Worm (Caenorhabditis elegans) whole organism, L1 larva: Measurements from ENCODE around the gene fbxa-137.
"Not testable (repeated sequence)": the region's sequence is repeated elsewhere in the genome, so short reads cannot be mapped to it uniquely, and the experiment has no call there.

ENCODE experiments used
- C16A3.4 ChIP-seq: fragments of 150-350 bp; optimal IDR thresholded peaks from 2 replicates; lab custom pipeline; 2014; ENCODE audit warnings: missing biosample characterization, missing genetic modification characterization
- Y116A8C.19 ChIP-seq: sonication (generic microtip); optimal IDR thresholded peaks from 2 replicates; lab custom pipeline; 2016; ENCODE audit warnings: missing compliant biosample characterization, missing genetic modification characterization, borderline replicate concordance
- blmp-1 ChIP-seq: fragments of 150-350 bp; optimal IDR thresholded peaks from 2 replicates; lab custom pipeline; 2014; ENCODE audit warnings: missing biosample characterization, missing genetic modification characterization
- ceh-88 ChIP-seq: fragments of 200-800 bp; sonication (Bioruptor generic); IDR thresholded peaks from 2 replicates; pipeline ENCODE4 v1.3.6; 2022; ENCODE audit warnings: missing genetic modification characterization, missing compliant biosample characterization
- dsc-1 ChIP-seq: sonication (generic microtip); optimal IDR thresholded peaks from 2 replicates; lab custom pipeline; 2016; ENCODE audit warnings: mild to moderate bottlenecking, missing genetic modification characterization, missing compliant biosample characterization
- efl-1 ChIP-seq, 4 experiments: fragments of 150-350 bp; optimal IDR thresholded peaks in 3 of 4; peaks in 1 of 4; 1 replicate in 1 of 4; 2 replicates in 3 of 4; lab custom pipeline; 2014; ENCODE audit warnings: missing biosample characterization in 2 of 4, missing genetic modification characterization in 2 of 4, missing genetic modification reagents in 2 of 4
- efl-3 ChIP-seq: fragments of 200-800 bp; sonication (Bioruptor generic); optimal IDR thresholded peaks from 2 replicates; lab custom pipeline; 2018; ENCODE audit warnings: mild to moderate bottlenecking, missing genetic modification characterization, missing compliant biosample characterization
- elt-2 ChIP-seq: sonication (generic microtip); optimal IDR thresholded peaks from 2 replicates; lab custom pipeline; 2016; ENCODE audit warnings: missing genetic modification characterization, mild to moderate bottlenecking, inconsistent platforms, missing compliant biosample characterization, missing genetic modification reagents
- ets-5 ChIP-seq: fragments of 200-800 bp; sonication (Bioruptor generic); IDR thresholded peaks from 2 replicates; pipeline ENCODE4 v1.3.6; 2022; ENCODE audit warnings: missing genetic modification characterization, missing compliant biosample characterization
- fkh-10 ChIP-seq: sonication (generic microtip); optimal IDR thresholded peaks from 2 replicates; lab custom pipeline; 2017; ENCODE audit warnings: missing biosample characterization, missing genetic modification reagents, missing genetic modification characterization
- fkh-4 ChIP-seq: sonication (generic microtip); optimal IDR thresholded peaks from 2 replicates; lab custom pipeline; 2016; ENCODE audit warnings: missing compliant biosample characterization, missing genetic modification characterization, borderline replicate concordance
- fkh-8 ChIP-seq: sonication (generic microtip); optimal IDR thresholded peaks from 2 replicates; lab custom pipeline; 2016; ENCODE audit warnings: mild to moderate bottlenecking, missing genetic modification characterization, missing compliant biosample characterization
- fos-1 ChIP-seq: fragments of 150-350 bp; optimal IDR thresholded peaks from 2 replicates; lab custom pipeline; 2014; ENCODE audit warnings: missing biosample characterization, missing genetic modification characterization
- irx-1 ChIP-seq: sonication (generic microtip); optimal IDR thresholded peaks from 2 replicates; lab custom pipeline; 2016; ENCODE audit warnings: missing genetic modification characterization, missing compliant biosample characterization
- lin-14 ChIP-seq: fragments of 200-800 bp; sonication (Bioruptor generic); optimal IDR thresholded peaks from 2 replicates; lab custom pipeline; 2018; ENCODE audit warnings: mild to moderate bottlenecking, missing genetic modification characterization, moderate library complexity, missing compliant biosample characterization
- lin-15B ChIP-seq: fragments of 150-350 bp; sonication (generic microtip); optimal IDR thresholded peaks from 3 replicates; lab custom pipeline; 2014; ENCODE audit warnings: missing biosample characterization, missing genetic modification characterization
- lin-35 ChIP-seq, 2 experiments: fragments of 150-350 bp; optimal IDR thresholded peaks; 2 replicates each; lab custom pipeline; 2014; ENCODE audit warnings: missing biosample characterization in 2 of 2, missing genetic modification characterization in 2 of 2, missing genetic modification reagents in 2 of 2
- lir-3 ChIP-seq: sonication (generic microtip); optimal IDR thresholded peaks from 2 replicates; lab custom pipeline; 2016; ENCODE audit warnings: mild to moderate bottlenecking, missing genetic modification characterization, moderate library complexity, missing compliant biosample characterization; ENCODE audit not compliant: poor library complexity
- nhr-19 ChIP-seq: fragments of 200-800 bp; sonication (Bioruptor generic); conservative IDR thresholded peaks from 2 replicates; pipeline ENCODE4 v1.3.6; 2022; ENCODE audit warnings: missing genetic modification characterization, missing compliant biosample characterization
- nhr-71 ChIP-seq: sonication (generic microtip); optimal IDR thresholded peaks from 2 replicates; lab custom pipeline; 2016; ENCODE audit warnings: mild to moderate bottlenecking, missing genetic modification characterization, moderate library complexity, missing compliant biosample characterization
- nhr-84 ChIP-seq: sonication (generic microtip); optimal IDR thresholded peaks from 2 replicates; lab custom pipeline; 2017; ENCODE audit warnings: missing biosample characterization, missing genetic modification characterization
- nhr-85 ChIP-seq: sonication (generic microtip); peaks from one replicate; lab custom pipeline; 2016; ENCODE audit warnings: missing genetic modification characterization, inconsistent platforms, missing compliant biosample characterization
- pag-3 ChIP-seq: sonication (generic microtip); optimal IDR thresholded peaks from 2 replicates; lab custom pipeline; 2017; ENCODE audit warnings: missing genetic modification characterization, mild to moderate bottlenecking, missing compliant biosample characterization, antibody characterized with exemption, borderline replicate concordance; ENCODE audit not compliant: insufficient read depth
- pqm-1 ChIP-seq: sonication (generic microtip); optimal IDR thresholded peaks from 3 replicates; lab custom pipeline; 2017; ENCODE audit warnings: missing biosample characterization, missing genetic modification characterization
- rnt-1 ChIP-seq: sonication (generic microtip); optimal IDR thresholded peaks from 2 replicates; lab custom pipeline; 2016; ENCODE audit warnings: mild to moderate bottlenecking, missing genetic modification characterization, moderate library complexity, missing compliant biosample characterization
- snpc-4 ChIP-seq: fragments of 150-350 bp; optimal IDR thresholded peaks from 2 replicates; lab custom pipeline; 2014; ENCODE audit warnings: missing biosample characterization, missing genetic modification characterization
- unc-130 ChIP-seq: fragments of 150-350 bp; optimal IDR thresholded peaks from 2 replicates; lab custom pipeline; 2017; ENCODE audit warnings: missing biosample characterization, missing genetic modification characterization, inconsistent platforms
- unc-86 ChIP-seq: sonication (generic microtip); optimal IDR thresholded peaks from 2 replicates; lab custom pipeline; 2016; ENCODE audit warnings: missing genetic modification characterization, missing compliant biosample characterization
- unc-98 ChIP-seq: fragments of 200-800 bp; sonication (Bioruptor generic); IDR thresholded peaks from 2 replicates; pipeline ENCODE4 v1.3.6; 2022; ENCODE audit warnings: missing genetic modification characterization, missing compliant biosample characterization
- zip-4 ChIP-seq: fragments of 200-800 bp; sonication (Bioruptor generic); optimal IDR thresholded peaks from 2 replicates; lab custom pipeline; 2018; ENCODE audit warnings: mild to moderate bottlenecking, missing genetic modification characterization, moderate library complexity, missing compliant biosample characterization
- ztf-4 ChIP-seq: fragments of 150-350 bp; optimal IDR thresholded peaks from 2 replicates; lab custom pipeline; 2014; ENCODE audit warnings: missing biosample characterization, missing genetic modification characterization

fbxa-137 gene

ce11 chrV:2292240-2292639, 13.6 kb downstream of the fbxa-137 start, which contains the start of gene nhr-115:
Gene nhr-115, plus strand, starts transcription at chrV:2292540.
- no peak for TF ChIP-seq blmp-1 (tag; lab: Kevin White, UChicago)
- no peak for TF ChIP-seq rnt-1 (tag; lab: Kevin White, UChicago)

DNA sequence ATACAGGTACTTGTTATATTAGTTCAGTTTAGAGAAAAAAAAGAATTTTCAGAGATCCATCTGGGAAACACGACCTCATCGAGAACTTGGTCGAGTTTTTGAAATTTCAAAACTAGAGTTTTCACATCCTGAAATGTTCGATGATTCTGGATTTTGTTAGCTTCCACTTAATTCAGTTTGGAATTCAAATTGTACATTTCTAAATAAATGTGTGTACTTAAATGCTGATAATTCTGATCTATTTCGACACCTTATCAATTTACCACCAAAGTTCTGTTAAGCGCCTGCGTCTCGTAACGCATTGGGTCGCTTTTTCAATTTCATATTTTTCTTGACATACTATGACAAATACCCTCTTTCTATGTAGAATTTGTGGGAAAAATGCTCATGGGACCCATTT, 16.0 kb downstream of the fbxa-137 start, which contains the start of gene nhr-226:
nhr-226 (plus strand) TSS at position 301 of the 400 bp plus-strand sequence.
- no peak for TF ChIP-seq lin-14 (GFP tag; lab: Kevin White, UChicago)
- TF ChIP-seq fkh-10, result no peak
- TF ChIP-seq pag-3 (tag; lab: Kevin White, UChicago), result no peak
- no peak for TF ChIP-seq unc-86 (tag; lab: Kevin White, UChicago)
- no peak for TF ChIP-seq nhr-71
- no peak for TF ChIP-seq nhr-84 (tag; lab: Kevin White, UChicago)
- TF ChIP-seq fos-1 (tag; lab: Kevin White, UChicago), result no peak
- no peak for TF ChIP-seq unc-98 (GFP tag; lab: Robert Waterston, UW)
- no peak for TF ChIP-seq ztf-4
- no peak for TF ChIP-seq irx-1 (tag; lab: Kevin White, UChicago)
- TF ChIP-seq lin-15B (tag; lab: Kevin White, UChicago), result no peak
- TF ChIP-seq ceh-88, result no peak
- no peak for TF ChIP-seq lir-3 (tag; lab: Kevin White, UChicago)
- TF ChIP-seq ets-5 (GFP tag; lab: Robert Waterston, UW), result no peak
- no peak for TF ChIP-seq pqm-1
- TF ChIP-seq nhr-85 (tag; lab: Kevin White, UChicago), result no peak
- no peak for TF ChIP-seq dsc-1 (tag; lab: Kevin White, UChicago)
- TF ChIP-seq lin-35 (GFP tag; optimal IDR thresholded peaks at IDR 0.05; lab: Kevin White, UChicago), result no peak
- TF ChIP-seq efl-3 (GFP tag; lab: Kevin White, UChicago), result no peak
- no peak for TF ChIP-seq unc-130 (tag; lab: Kevin White, UChicago)
- TF ChIP-seq, all 84 proteins: peak for 0

DNA sequence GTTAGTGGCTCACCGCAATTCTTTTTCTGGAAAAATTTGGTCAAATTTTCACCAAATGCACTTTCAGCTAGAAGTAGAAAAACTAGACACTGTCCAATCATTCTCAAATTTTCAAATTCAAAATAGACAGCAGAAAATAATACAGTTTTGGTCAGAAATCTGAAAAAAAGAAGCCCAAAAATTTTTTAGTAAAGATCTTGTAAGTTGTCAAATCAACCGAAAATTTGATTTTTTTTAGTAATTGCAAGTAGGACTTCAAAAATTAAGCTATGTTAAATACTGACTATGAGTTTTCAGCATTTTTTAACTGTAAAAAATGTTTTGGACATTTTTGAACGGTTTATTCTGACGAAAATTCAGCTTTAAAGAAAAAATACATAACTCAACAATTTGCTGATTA, 22.3 kb downstream of the fbxa-137 start, which contains the start of gene Y19D10B.8:
Y19D10B.8 (minus strand) TSS at position 101 of the 400 bp plus-strand sequence.
- TF ChIP-seq zip-4 (GFP tag; lab: Kevin White, UChicago), result no peak

- TF ChIP-seq lir-3 (tag; lab: Kevin White, UChicago) (no peak), C16A3.4 (tag; lab: Kevin White, UChicago) (no peak), ets-5 (GFP tag; lab: Robert Waterston, UW) (no peak), snpc-4 (tag; lab: Kevin White, UChicago) (no peak), fkh-8 (tag; lab: Kevin White, UChicago) (peak; percentile 1)
Measured at ce11 chrV:2303775-2304174, 25.2 kb downstream of the fbxa-137 start, which contains the start of gene irld-15. Gene irld-15, minus strand, starts transcription at chrV:2303875.

DNA sequence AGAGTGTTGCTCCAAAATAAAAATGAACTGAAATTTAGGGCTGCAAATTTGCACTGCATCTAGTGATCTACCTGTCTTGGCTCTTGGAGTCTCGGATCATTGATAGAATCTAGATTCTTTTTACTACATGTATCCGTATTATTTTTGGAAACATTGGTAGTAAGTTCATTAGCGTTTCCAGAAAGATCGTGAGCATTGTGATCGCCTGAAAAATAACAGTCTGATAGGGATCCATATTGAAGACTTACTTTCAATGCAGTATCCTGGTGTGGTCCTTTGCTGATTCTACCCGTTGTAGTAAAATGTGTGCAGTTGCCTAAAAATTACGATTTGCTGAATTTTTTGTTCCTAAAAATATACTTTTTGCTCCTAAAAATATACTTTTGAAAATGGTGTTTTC, 27.8 kb downstream of the fbxa-137 start:
- TF ChIP-seq nhr-19 (no peak), nhr-85 (tag; lab: Kevin White, UChicago) (no peak), efl-1 (optimal IDR thresholded peaks at IDR 0.05; lab: Kevin White, UChicago) (no peak), efl-1 (GFP tag; optimal IDR thresholded peaks at IDR 0.05 in 1 of 2; lab: Kevin White, UChicago) (peak in 1 of 2 experiments; percentile 91)

DNA sequence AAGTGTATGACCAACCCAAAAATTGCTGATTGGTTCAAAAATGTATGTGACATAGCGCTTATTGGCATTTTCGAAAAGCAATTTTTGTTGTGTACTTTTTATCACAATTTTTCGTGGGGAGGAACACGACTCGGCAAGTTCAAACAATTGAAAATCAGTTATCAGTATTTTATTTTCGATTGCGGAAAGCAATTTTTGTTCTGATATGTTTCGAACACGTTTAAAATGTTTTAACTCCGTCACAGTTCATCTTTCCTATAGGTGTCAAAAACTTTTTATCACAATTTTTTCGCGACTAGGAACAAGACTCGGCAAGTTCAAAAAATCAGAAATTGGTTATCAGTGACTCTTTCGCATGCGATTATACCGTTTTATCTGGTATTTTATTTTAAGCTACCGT, 29.6 kb downstream of the fbxa-137 start:
- TF ChIP-seq elt-2 (tag; lab: Kevin White, UChicago) (peak; percentile 29), zip-4 (GFP tag; lab: Kevin White, UChicago) (no peak)

DNA sequence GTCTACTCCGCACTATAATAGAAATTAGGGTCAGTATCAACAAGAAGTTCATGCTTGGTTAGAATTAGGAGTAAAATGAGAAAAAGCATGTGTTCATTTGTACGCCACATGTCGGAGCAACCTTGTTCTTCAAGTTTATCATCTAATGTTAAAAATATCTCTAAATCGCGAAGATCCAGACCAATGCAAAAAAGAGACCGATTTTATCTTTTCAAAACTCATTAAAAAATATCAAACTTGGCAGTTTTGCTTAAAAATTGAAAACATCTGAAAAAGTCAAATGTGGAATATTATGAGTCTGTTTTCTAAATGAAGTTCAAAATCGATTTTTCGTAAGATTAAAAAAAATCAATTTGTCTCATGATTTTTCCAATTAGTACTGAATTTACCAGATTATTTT, 42.4 kb downstream of the fbxa-137 start, which contains the start of gene Y19D10B.6:
Y19D10B.6 (minus strand) TSS at position 101 of the 400 bp plus-strand sequence.
- not testable (repeated sequence) for TF ChIP-seq C16A3.4 (tag; lab: Kevin White, UChicago); Y116A8C.19; fkh-4 (tag; lab: Kevin White, UChicago)
- TF ChIP-seq, all 84 proteins: peak for 0; not testable (repeated sequence) for 84
